Worm (Caenorhabditis elegans) whole organism, L2 larva: ENCODE measurements around the gene Y66D12A.24.

ENCODE experiments used
- blmp-1 ChIP-seq: sonication (generic microtip); optimal IDR thresholded peaks from 2 replicates; lab custom pipeline; 2017; ENCODE audit warnings: missing genetic modification characterization, mild to moderate bottlenecking, missing compliant biosample characterization, antibody characterized with exemption, moderate library complexity; ENCODE audit not compliant: insufficient read depth
- ceh-16 ChIP-seq: fragments of 150-350 bp; optimal IDR thresholded peaks from 2 replicates; lab custom pipeline; 2014; ENCODE audit warnings: missing biosample characterization, missing genetic modification characterization
- elt-3 ChIP-seq: sonication (generic microtip); optimal IDR thresholded peaks from 2 replicates; lab custom pipeline; 2017; ENCODE audit warnings: missing biosample characterization, missing genetic modification characterization
- lsy-2 ChIP-seq, 2 experiments: fragments of 150-350 bp in 1 of 2; sonication (generic microtip) in 1 of 2; optimal IDR thresholded peaks; 2 replicates each; lab custom pipeline; 2014 to 2017; ENCODE audit warnings: missing biosample characterization in 2 of 2, missing genetic modification characterization in 2 of 2
- nhr-237 ChIP-seq: fragments of 150-350 bp; optimal IDR thresholded peaks from 2 replicates; lab custom pipeline; 2014; ENCODE audit warnings: missing biosample characterization, missing genetic modification characterization
- unc-62 ChIP-seq: fragments of 150-350 bp; optimal IDR thresholded peaks from 2 replicates; lab custom pipeline; 2014; ENCODE audit warnings: missing biosample characterization, missing genetic modification reagents, missing genetic modification characterization

DNA sequence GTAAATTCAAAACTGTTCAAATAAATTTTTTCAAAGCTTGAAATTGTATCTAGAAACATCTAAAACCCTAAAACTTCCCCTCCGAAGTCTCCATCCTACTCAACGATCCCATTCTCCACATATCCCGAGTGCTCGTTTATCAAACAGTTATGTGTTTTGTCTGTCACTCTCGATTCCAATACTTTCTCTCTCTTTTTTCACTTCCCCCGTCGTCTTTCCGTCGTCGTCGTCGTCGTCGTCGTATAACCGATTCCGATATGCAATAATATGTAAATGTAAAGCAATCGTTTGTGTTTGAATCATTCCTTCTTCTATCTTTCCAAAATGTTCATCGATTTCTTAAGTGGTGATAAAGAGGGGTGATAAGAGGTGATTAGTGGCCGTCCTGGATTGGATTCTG, 48.3 kb upstream of the Y66D12A.24 start:
- TF ChIP-seq lsy-2 (tag; optimal IDR thresholded peaks at IDR 0.05; lab: Kevin White, UChicago): no peak
- TF ChIP-seq elt-3 (tag; lab: Kevin White, UChicago): no peak
- no peak for TF ChIP-seq blmp-1 (tag; lab: Kevin White, UChicago)
- TF ChIP-seq nhr-237 (tag; lab: Kevin White, UChicago): no peak
- TF ChIP-seq unc-62 (GFP tag; lab: Kevin White, UChicago): no peak
- TF ChIP-seq ceh-16 (tag; lab: Kevin White, UChicago): no peak
